Worm (Caenorhabditis elegans) whole organism, late embryonic: Measurements from ENCODE around the gene mon-2.

Experiments used
- F13H6.1 ChIP-seq: sonication (generic microtip); optimal IDR thresholded peaks from 2 replicates; lab custom pipeline; 2016; ENCODE audit warnings: missing genetic modification characterization, missing compliant biosample characterization
- K09A11.1 ChIP-seq: sonication (generic microtip); optimal IDR thresholded peaks from 2 replicates; lab custom pipeline; 2017; ENCODE audit warnings: antibody characterized with exemption, mild to moderate bottlenecking, missing genetic modification characterization, missing compliant biosample characterization; ENCODE audit not compliant: insufficient read depth
- ahr-1 ChIP-seq: sonication (generic microtip); optimal IDR thresholded peaks from 2 replicates; lab custom pipeline; 2016; ENCODE audit warnings: missing genetic modification characterization, missing compliant biosample characterization
- ceh-18 ChIP-seq: sonication (generic microtip); optimal IDR thresholded peaks from 2 replicates; lab custom pipeline; 2016; ENCODE audit warnings: missing genetic modification characterization, missing compliant biosample characterization
- ceh-19 ChIP-seq: fragments of 200-800 bp; sonication (Bioruptor generic); optimal IDR thresholded peaks from 2 replicates; lab custom pipeline; 2018; ENCODE audit warnings: mild to moderate bottlenecking, missing genetic modification characterization, missing compliant biosample characterization
- ceh-2 ChIP-seq: sonication (generic microtip); optimal IDR thresholded peaks from 2 replicates; lab custom pipeline; 2016; ENCODE audit warnings: missing genotype, missing genetic modification characterization, missing compliant biosample characterization
- ceh-30 ChIP-seq: fragments of 150-350 bp; optimal IDR thresholded peaks from 2 replicates; lab custom pipeline; 2014; ENCODE audit warnings: missing biosample characterization, missing genetic modification characterization
- ceh-31 ChIP-seq: sonication (generic microtip); optimal IDR thresholded peaks from 2 replicates; lab custom pipeline; 2016; ENCODE audit warnings: missing genetic modification characterization, missing compliant biosample characterization
- ceh-45 ChIP-seq: fragments of 200-800 bp; sonication (Bioruptor generic); IDR thresholded peaks from 2 replicates; pipeline ENCODE4 v1.3.6; 2022; ENCODE audit warnings: missing genetic modification reagents, missing genetic modification characterization, missing compliant biosample characterization
- ceh-48 ChIP-seq: sonication (generic microtip); optimal IDR thresholded peaks from 2 replicates; lab custom pipeline; 2016; ENCODE audit warnings: missing genetic modification characterization, inconsistent platforms, missing compliant biosample characterization
- ceh-6 ChIP-seq: fragments of 200-800 bp; sonication (Bioruptor generic); optimal IDR thresholded peaks from 2 replicates; lab custom pipeline; 2018; ENCODE audit warnings: mild to moderate bottlenecking, missing genetic modification characterization, missing compliant biosample characterization
- ceh-9 ChIP-seq: sonication (generic microtip); optimal IDR thresholded peaks from 2 replicates; lab custom pipeline; 2016; ENCODE audit warnings: mild to moderate bottlenecking, missing genetic modification characterization, inconsistent platforms, missing compliant biosample characterization
- dmd-4 ChIP-seq: sonication (generic microtip); optimal IDR thresholded peaks from 2 replicates; lab custom pipeline; 2016; ENCODE audit warnings: borderline replicate concordance, missing genetic modification characterization, missing compliant biosample characterization
- elt-4 ChIP-seq: sonication (generic microtip); optimal IDR thresholded peaks from 2 replicates; lab custom pipeline; 2016; ENCODE audit warnings: missing genetic modification characterization, missing compliant biosample characterization
- eyg-1 ChIP-seq: sonication (generic microtip); optimal IDR thresholded peaks from 2 replicates; lab custom pipeline; 2016; ENCODE audit warnings: missing genotype, missing genetic modification characterization, missing compliant biosample characterization
- gmeb-2 ChIP-seq: sonication (generic microtip); optimal IDR thresholded peaks from 2 replicates; lab custom pipeline; 2016; ENCODE audit warnings: missing genetic modification characterization, inconsistent platforms, missing compliant biosample characterization
- hlh-13 ChIP-seq: fragments of 200-800 bp; sonication (Bioruptor generic); optimal IDR thresholded peaks from 2 replicates; lab custom pipeline; 2018; ENCODE audit warnings: mild to moderate bottlenecking, missing genetic modification characterization, missing compliant biosample characterization
- hlh-15 ChIP-seq: sonication (generic microtip); optimal IDR thresholded peaks from 2 replicates; lab custom pipeline; 2016; ENCODE audit warnings: missing genetic modification characterization, missing compliant biosample characterization
- nfya-1 ChIP-seq: sonication (generic microtip); optimal IDR thresholded peaks from 2 replicates; lab custom pipeline; 2017; ENCODE audit warnings: missing genetic modification characterization, mild to moderate bottlenecking, missing compliant biosample characterization, antibody characterized with exemption, moderate library complexity
- nhr-11 ChIP-seq: fragments of 150-350 bp; optimal IDR thresholded peaks from 2 replicates; lab custom pipeline; 2014; ENCODE audit warnings: missing biosample characterization, missing genetic modification characterization
- odd-2 ChIP-seq: sonication (generic microtip); optimal IDR thresholded peaks from 2 replicates; lab custom pipeline; 2017; ENCODE audit warnings: antibody characterized with exemption, mild to moderate bottlenecking, missing genetic modification characterization, missing compliant biosample characterization
- pag-3 ChIP-seq: sonication (generic microtip); optimal IDR thresholded peaks from 2 replicates; lab custom pipeline; 2016; ENCODE audit warnings: missing compliant biosample characterization, missing genetic modification characterization, borderline replicate concordance
- pha-2 ChIP-seq: sonication (generic microtip); optimal IDR thresholded peaks from 2 replicates; lab custom pipeline; 2017; ENCODE audit warnings: mild to moderate bottlenecking, missing genetic modification characterization, missing compliant biosample characterization
- pha-4 ChIP-seq: fragments of 150-350 bp; optimal IDR thresholded peaks from 2 replicates; lab custom pipeline; 2018; ENCODE audit warnings: missing biosample characterization, missing genetic modification reagents, missing genetic modification characterization
- ref-2 ChIP-seq: sonication (generic microtip); optimal IDR thresholded peaks from 2 replicates; lab custom pipeline; 2016; ENCODE audit warnings: missing genetic modification characterization, missing compliant biosample characterization
- rnt-1 ChIP-seq: sonication (generic microtip); optimal IDR thresholded peaks from 2 replicates; lab custom pipeline; 2016; ENCODE audit warnings: missing genetic modification characterization, missing compliant biosample characterization
- sox-2 ChIP-seq: fragments of 200-800 bp; sonication (Bioruptor generic); IDR thresholded peaks from 2 replicates; pipeline ENCODE4 v1.3.6; 2022; ENCODE audit warnings: missing genetic modification reagents, missing genetic modification characterization, missing compliant biosample characterization
- sox-4 ChIP-seq: sonication (generic microtip); optimal IDR thresholded peaks from 2 replicates; lab custom pipeline; 2017; ENCODE audit warnings: mild to moderate bottlenecking, missing genetic modification characterization, inconsistent platforms, missing compliant biosample characterization
- syd-9 ChIP-seq: sonication (generic microtip); optimal IDR thresholded peaks from 2 replicates; lab custom pipeline; 2016; ENCODE audit warnings: mild to moderate bottlenecking, missing genetic modification characterization, moderate library complexity, missing compliant biosample characterization
- tbx-2 ChIP-seq: sonication (generic microtip); optimal IDR thresholded peaks from 2 replicates; lab custom pipeline; 2016; ENCODE audit warnings: missing genetic modification characterization, missing compliant biosample characterization
- ttx-3 ChIP-seq: sonication (generic microtip); optimal IDR thresholded peaks from 2 replicates; lab custom pipeline; 2016; ENCODE audit warnings: missing genetic modification reagents, missing genetic modification characterization, missing compliant biosample characterization
- unc-3 ChIP-seq, 2 experiments: fragments of 200-800 bp in 1 of 2; sonication (Bioruptor generic) in 1 of 2; sonication (generic microtip) in 1 of 2; conservative IDR thresholded peaks in 1 of 2; optimal IDR thresholded peaks in 1 of 2; 2 replicates each; pipeline versions ENCODE4 v1.3.6 to Lab custom; 2016 to 2022; ENCODE audit warnings: missing compliant biosample characterization in 2 of 2, missing genetic modification characterization in 2 of 2, missing genetic modification reagents in 1 of 2
- unc-42 ChIP-seq: sonication (generic microtip); optimal IDR thresholded peaks from 2 replicates; lab custom pipeline; 2016; ENCODE audit warnings: missing genotype, missing genetic modification characterization, missing compliant biosample characterization
- unc-55 ChIP-seq: sonication (generic microtip); optimal IDR thresholded peaks from 2 replicates; lab custom pipeline; 2017; ENCODE audit warnings: missing biosample characterization, missing genetic modification reagents, missing genetic modification characterization
- ztf-16 ChIP-seq: sonication (generic microtip); optimal IDR thresholded peaks from 2 replicates; lab custom pipeline; 2017; ENCODE audit warnings: missing genetic modification characterization, missing compliant biosample characterization

Gene mon-2

ce11 chrIV:12096479-12096878, at the start of gene mon-2:
TSS of gene mon-2 (plus strand) at chrIV:12096779.
- TF ChIP-seq elt-4 (tag; lab: Kevin White, UChicago) (no peak), ceh-48 (tag; lab: Kevin White, UChicago) (no peak), ceh-30 (tag; lab: Kevin White, UChicago) (no peak), ceh-31 (tag; lab: Kevin White, UChicago) (no peak), eyg-1 (tag; lab: Kevin White, UChicago) (no peak), hlh-15 (tag; lab: Kevin White, UChicago) (no peak), sox-2 (GFP tag; lab: Robert Waterston, UW) (no peak), ztf-16 (no peak), ref-2 (tag; lab: Kevin White, UChicago) (no peak), nfya-1 (no peak), ahr-1 (tag; lab: Kevin White, UChicago) (no peak), tbx-2 (tag; lab: Kevin White, UChicago) (no peak), odd-2 (tag; lab: Kevin White, UChicago) (no peak), syd-9 (tag; lab: Kevin White, UChicago) (no peak)
- TF ChIP-seq, all 69 proteins: peak for 0

DNA sequence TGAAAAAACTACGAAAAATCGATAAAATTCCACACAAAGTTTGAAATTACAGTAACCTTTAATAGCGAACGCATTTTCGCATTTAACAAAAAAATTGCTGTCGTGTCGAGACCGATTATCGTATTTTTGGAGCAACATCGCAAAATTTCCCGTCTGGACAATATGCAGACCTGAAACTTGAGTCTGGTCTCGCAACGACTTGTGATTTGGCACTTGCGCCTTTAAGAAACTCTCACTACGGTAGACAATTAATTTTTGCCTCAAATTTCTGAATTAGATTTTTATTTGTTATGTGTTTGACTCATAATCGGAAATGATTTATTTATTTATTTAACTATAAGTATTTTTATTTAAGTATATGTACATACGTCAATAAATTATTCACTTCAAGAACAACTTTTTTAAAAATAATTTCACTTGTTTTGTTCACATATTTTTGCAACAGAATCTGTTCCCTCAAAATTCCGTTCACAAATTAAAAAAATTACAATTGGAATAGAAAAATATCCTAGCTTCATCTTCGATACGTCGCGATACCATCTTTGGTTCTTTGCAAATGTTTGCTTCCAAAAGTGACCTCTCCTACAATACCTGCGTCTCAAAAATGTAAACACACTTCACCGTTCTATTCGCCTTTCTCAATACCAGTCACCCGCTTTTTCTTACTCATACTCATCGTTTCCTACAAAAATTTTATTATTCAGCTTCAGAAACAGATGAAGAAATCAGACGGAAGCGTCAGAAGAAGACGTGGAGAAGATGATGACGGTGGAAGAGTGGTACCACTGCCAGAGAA, 48.8 kb upstream of the mon-2 start, which contains the start of gene T12G3.4:
Gene T12G3.4 (plus strand): TSS at position 705 of the 796 bp plus-strand sequence.
- TF ChIP-seq unc-55 (GFP tag; lab: Kevin White, UChicago) = no peak
- no peak for TF ChIP-seq unc-42 (tag; lab: Kevin White, UChicago)
- TF ChIP-seq elt-4 (tag; lab: Kevin White, UChicago) = no peak
- no peak for TF ChIP-seq gmeb-2 (tag; lab: Kevin White, UChicago)
- TF ChIP-seq ceh-9 (tag; lab: Kevin White, UChicago) = no peak
- TF ChIP-seq sox-4 (tag; lab: Kevin White, UChicago) = no peak
- no peak for TF ChIP-seq pha-2
- TF ChIP-seq syd-9 (tag; lab: Kevin White, UChicago) = no peak
- no peak for TF ChIP-seq hlh-13
- TF ChIP-seq rnt-1 (tag; lab: Kevin White, UChicago) = no peak
- TF ChIP-seq F13H6.1 (tag; lab: Kevin White, UChicago) = no peak
- no peak for TF ChIP-seq ceh-2
- no peak for TF ChIP-seq pha-4 (tag; lab: Kevin White, UChicago)
- TF ChIP-seq nhr-11 (tag; lab: Kevin White, UChicago) = no peak

DNA sequence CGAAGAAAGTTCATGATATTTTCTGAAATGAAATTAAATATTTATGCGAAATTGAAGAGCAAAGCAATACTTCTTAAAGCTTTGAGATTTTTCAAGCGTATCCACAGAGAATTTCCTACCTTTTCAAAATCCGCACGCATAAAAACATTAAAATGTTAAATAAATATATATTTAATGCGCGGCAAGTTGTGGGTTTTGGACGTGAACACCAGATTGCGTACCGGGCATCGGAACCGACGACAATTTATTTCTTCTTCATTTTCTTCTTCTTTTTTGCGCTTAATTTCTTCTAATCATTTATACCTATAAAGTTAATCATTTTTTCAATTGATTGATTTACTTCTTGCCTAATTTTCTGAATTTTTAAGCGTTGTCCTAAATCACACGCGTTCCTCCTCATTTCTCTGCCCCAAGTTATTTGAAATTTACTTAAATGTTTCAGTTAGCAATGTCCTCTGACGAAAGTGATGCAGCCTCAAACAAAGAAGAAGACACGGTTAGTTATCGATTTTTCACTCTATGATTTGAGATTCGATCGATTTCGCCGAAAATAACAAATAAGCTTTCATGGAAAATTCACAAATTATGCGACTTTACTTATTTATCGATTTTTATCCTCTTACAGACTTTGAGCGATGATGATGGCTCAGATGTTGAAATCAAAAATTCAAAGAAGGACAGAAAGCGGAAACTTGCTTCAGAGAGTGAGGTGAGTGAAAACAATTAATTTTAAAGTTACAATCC, 45.4 kb upstream of the mon-2 start, which contains the start of the genes bre-5 and spt-5:
Gene bre-5 (minus strand): TSS at position 167 of the 744 bp plus-strand sequence.
Gene spt-5 (plus strand): TSS at position 443 of the 744 bp plus-strand sequence.
- TF ChIP-seq pag-3 (tag; lab: Kevin White, UChicago) = no peak
- TF ChIP-seq hlh-15 (tag; lab: Kevin White, UChicago) = no peak
- no peak for TF ChIP-seq unc-42 (tag; lab: Kevin White, UChicago)
- TF ChIP-seq ceh-19 = no peak
- no peak for TF ChIP-seq ceh-6 (GFP tag; lab: Kevin White, UChicago)
- no peak for TF ChIP-seq ceh-31 (tag; lab: Kevin White, UChicago)
- TF ChIP-seq ceh-45 (GFP tag; lab: Robert Waterston, UW) = no peak
- no peak for TF ChIP-seq unc-3 (GFP tag; conservative IDR thresholded peaks at IDR 0.05; lab: Robert Waterston, UW)
- TF ChIP-seq unc-3 (tag; optimal IDR thresholded peaks at IDR 0.05; lab: Kevin White, UChicago) = no peak
- no peak for TF ChIP-seq ceh-18 (tag; lab: Kevin White, UChicago)
- TF ChIP-seq K09A11.1 (tag; lab: Kevin White, UChicago) = no peak
- no peak for TF ChIP-seq ceh-9 (tag; lab: Kevin White, UChicago)
- no peak for TF ChIP-seq ceh-30 (tag; lab: Kevin White, UChicago)
- TF ChIP-seq ttx-3 = no peak
- no peak for TF ChIP-seq nfya-1
- TF ChIP-seq pha-2 = no peak
- no peak for TF ChIP-seq rnt-1 (tag; lab: Kevin White, UChicago)
- no peak for TF ChIP-seq dmd-4 (tag; lab: Kevin White, UChicago)
